Worm (Caenorhabditis elegans): ENCODE results near the gene F35G2.3.
A peak's percentile ranks its signal among the peaks of the same experiment; 100 is the strongest.

F35G2.3 gene

DNA sequence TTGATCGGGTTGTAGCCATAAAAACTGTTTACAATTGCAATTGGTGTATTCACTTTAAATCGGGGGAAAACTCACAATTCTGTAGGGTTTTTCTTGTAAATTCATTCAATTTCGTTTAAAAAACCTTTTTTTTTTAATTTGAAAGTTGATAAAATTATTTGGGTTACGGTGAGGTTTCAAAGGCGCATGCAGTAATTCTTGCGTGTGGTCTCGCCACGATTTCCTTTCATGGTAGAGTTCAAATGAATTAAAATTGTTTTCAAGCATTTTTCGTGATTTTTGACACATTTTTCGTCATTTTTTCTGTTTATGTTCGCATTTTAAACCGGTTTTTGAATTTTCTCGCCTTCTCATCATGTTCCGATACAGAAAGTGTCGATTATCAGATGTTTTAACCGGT lies 14.8 kb upstream of the F35G2.3 start:
- TF ChIP-seq mml-1 (tag; optimal IDR thresholded peaks at IDR 0.05) (no peak), nhr-28 (tag; optimal IDR thresholded peaks at IDR 0.05) (no peak), lin-39 (tag; optimal IDR thresholded peaks at IDR 0.05) (no peak), tbx-2 (tag; optimal IDR thresholded peaks at IDR 0.05) (no peak), elt-2 (tag; optimal IDR thresholded peaks at IDR 0.05) (no peak), nhr-43 (tag; optimal IDR thresholded peaks at IDR 0.05; ENCODE audit: poor library complexity, severe bottlenecking) (no peak), lsy-12 (tag; optimal IDR thresholded peaks at IDR 0.05) (no peak), ZK546.5 (tag; optimal IDR thresholded peaks at IDR 0.05) (no peak), R02D3.7 (tag; optimal IDR thresholded peaks at IDR 0.05) (no peak), mdl-1 (tag; optimal IDR thresholded peaks at IDR 0.05) (no peak)

DNA sequence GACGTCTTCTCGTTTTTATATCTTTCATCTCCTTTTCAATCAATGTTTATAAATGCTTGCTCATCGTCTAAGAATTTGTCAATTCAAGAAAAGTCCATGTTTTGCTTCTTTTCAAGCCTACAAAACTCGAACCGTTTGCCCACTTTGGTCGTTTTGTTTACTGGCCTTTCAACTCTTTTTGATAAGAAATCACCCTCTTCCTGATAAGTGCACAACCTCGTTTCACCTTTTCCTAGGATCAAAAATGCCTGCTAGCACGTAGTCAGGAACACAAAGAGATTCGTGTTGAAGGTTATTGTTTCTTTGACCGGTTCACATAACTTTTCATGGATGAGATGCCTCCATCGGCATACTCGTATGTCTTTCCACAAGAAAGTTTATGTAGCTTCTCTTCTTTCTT lies 12.8 kb upstream of the F35G2.3 start:
- TF ChIP-seq ztf-4 (tag; optimal IDR thresholded peaks at IDR 0.05): no peak
- peak; percentile 38 for TF ChIP-seq pqm-1 (tag; optimal IDR thresholded peaks at IDR 0.05)
- TF ChIP-seq elt-2 (tag; optimal IDR thresholded peaks at IDR 0.05): peak; percentile 65

- peak; percentile 15 for TF ChIP-seq jun-1 (tag; optimal IDR thresholded peaks at IDR 0.05)
- peak; percentile 87 for TF ChIP-seq elt-2 (tag; optimal IDR thresholded peaks at IDR 0.05)
- no peak for TF ChIP-seq lin-39 (tag; optimal IDR thresholded peaks at IDR 0.05)
- TF ChIP-seq pha-4 (tag; optimal IDR thresholded peaks at IDR 0.05): peak; percentile 86
- peak; percentile 87 for TF ChIP-seq pqm-1 (tag; optimal IDR thresholded peaks at IDR 0.05)
Observed at ce11 chrIV:12197679-12198078, 11.7 kb upstream of the F35G2.3 start.

DNA sequence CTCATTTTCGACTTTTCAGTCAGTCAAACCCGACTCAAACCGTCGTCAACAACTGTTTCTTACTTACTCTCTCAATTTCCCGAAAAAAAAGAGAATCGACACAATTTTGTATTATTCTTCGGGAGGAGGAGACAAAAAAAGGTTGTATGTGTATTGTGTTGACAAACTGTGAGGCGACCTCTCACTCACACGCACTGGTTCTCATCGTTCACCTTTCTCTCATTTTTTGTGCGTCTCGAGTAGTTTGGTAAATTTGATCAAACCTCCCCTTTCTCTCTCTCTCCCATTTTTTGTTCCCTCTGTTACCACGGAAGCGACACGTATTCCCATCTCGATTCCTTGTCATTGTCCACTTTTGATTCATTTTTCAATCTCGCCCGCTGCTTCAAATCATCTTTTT lies 10.6 kb upstream of the F35G2.3 start:
- TF ChIP-seq aly-2 (tag; optimal IDR thresholded peaks at IDR 0.05): no peak
- TF ChIP-seq pha-4 (tag; optimal IDR thresholded peaks at IDR 0.05): peak; percentile 95

DNA sequence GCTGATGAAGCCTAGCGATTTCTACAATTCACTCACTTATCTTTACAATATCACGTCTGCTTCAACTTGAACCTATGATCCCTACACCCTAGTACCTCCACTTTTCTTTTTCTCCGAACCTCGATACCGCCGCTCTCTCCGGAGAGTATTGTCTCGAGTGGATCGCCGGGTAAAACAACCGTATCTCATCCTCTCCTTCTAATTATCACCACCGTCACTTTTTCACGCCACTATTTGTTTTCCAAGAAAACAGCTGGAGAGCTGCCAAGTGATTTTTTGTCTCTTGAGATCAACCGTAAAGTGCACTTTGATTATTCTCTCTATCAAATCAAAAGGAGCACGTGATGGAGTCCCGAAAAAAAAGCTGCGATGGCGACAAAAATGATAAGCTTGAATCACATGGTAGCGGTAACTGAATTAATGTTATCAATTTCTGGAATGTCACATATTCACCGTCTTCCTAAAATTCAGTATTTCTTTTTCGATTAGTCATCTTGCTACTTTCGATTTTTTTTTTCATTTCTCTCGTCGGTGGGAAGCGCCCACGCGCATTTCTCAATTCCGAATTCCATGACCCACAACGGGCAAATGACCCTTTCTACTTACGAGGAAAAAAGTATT lies 9.8 kb upstream of the F35G2.3 start:
- no peak for TF ChIP-seq ztf-11 (tag; optimal IDR thresholded peaks at IDR 0.05)
- TF ChIP-seq eor-1 (tag; optimal IDR thresholded peaks at IDR 0.05): no peak
- TF ChIP-seq pha-4 (tag; optimal IDR thresholded peaks at IDR 0.05): peak; percentile 35
- TF ChIP-seq elt-2 (tag; optimal IDR thresholded peaks at IDR 0.05): peak; percentile 90
- TF ChIP-seq snpc-4 (tag; optimal IDR thresholded peaks at IDR 0.05): no peak
- peak; percentile 63 for TF ChIP-seq jun-1 (tag; optimal IDR thresholded peaks at IDR 0.05)
- peak; percentile 89 for TF ChIP-seq pqm-1 (tag; optimal IDR thresholded peaks at IDR 0.05)

DNA sequence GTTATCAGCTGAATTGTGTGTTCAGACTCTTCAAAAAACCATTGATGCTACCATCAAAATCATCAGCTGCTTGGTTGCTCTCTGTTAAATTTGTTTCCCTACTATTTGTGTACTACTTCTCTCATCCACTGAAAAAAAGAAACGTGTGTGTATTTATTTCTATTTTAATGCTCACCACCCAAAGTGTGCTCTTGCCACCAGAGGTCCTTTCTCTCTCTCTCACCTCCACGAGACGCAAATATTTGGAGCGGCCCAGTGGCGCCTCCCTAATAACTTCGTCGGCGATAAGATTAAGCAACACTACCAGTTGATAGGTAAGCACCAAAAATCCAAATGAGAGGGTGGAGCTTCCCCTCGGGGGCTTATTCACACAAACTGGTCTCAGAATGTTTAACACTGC lies 8.6 kb upstream of the F35G2.3 start:
- no peak for TF ChIP-seq fos-1 (tag; optimal IDR thresholded peaks at IDR 0.05)
- TF ChIP-seq elt-2 (tag; optimal IDR thresholded peaks at IDR 0.05): peak; percentile 2
- TF ChIP-seq pha-4 (tag; optimal IDR thresholded peaks at IDR 0.05): peak; percentile 79

DNA sequence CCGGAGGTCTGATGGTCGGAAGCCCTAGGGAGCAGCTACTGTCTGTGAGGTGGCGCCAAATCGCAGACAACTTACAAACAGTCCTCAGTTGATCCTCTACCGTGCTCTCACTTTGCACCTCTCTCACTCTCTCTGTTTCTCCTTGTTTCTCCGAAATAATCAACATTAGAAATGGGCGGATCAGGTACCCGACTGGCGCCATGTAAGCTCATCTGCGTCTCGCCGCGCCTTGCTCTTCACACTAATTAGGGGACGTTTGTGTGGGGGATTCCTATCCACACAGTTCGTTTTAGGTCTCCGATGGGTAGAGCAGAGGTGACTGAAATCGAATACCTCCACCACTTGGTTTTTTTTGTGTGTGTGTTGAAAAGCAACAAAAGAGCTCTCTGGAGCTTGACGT lies 7.4 kb upstream of the F35G2.3 start:
- TF ChIP-seq pha-4 (tag; optimal IDR thresholded peaks at IDR 0.05) (peak; percentile 73), nhr-23 (tag; optimal IDR thresholded peaks at IDR 0.05) (no peak)

- TF ChIP-seq pha-4 (tag; optimal IDR thresholded peaks at IDR 0.05) (peak; percentile 26), unc-39 (tag; optimal IDR thresholded peaks at IDR 0.05) (no peak)
Observed at ce11 chrIV:12202949-12203348, 6.5 kb upstream of the F35G2.3 start, which contains the start of gene F35G2.1. Gene F35G2.1 (plus strand): TSS chrIV:12203249.

- peak; percentile 85 for TF ChIP-seq pha-4 (tag; optimal IDR thresholded peaks at IDR 0.05)
- no peak for TF ChIP-seq lin-39 (tag; optimal IDR thresholded peaks at IDR 0.05)
Observed at ce11 chrIV:12203968-12204367, 5.5 kb upstream of the F35G2.3 start.

- no peak for TF ChIP-seq elt-1 (tag; optimal IDR thresholded peaks at IDR 0.05)
- no peak for TF ChIP-seq ceh-28 (tag; optimal IDR thresholded peaks at IDR 0.05)
- no peak for TF ChIP-seq sea-2 (GFP tag; optimal IDR thresholded peaks at IDR 0.05)
- TF ChIP-seq nhr-67 (tag; optimal IDR thresholded peaks at IDR 0.05): no peak
- TF ChIP-seq elt-2 (tag; optimal IDR thresholded peaks at IDR 0.05): no peak
- TF ChIP-seq ztf-11 (tag; optimal IDR thresholded peaks at IDR 0.05): no peak
- no peak for TF ChIP-seq nhr-25 (tag; optimal IDR thresholded peaks at IDR 0.05)
- no peak for TF ChIP-seq lsy-12 (tag; optimal IDR thresholded peaks at IDR 0.05)
- TF ChIP-seq daf-12 (tag; optimal IDR thresholded peaks at IDR 0.05): no peak
- no peak for TF ChIP-seq unc-62 (GFP tag; optimal IDR thresholded peaks at IDR 0.05)
- TF ChIP-seq mml-1 (tag; optimal IDR thresholded peaks at IDR 0.05): no peak
- no peak for TF ChIP-seq ceh-16 (tag; optimal IDR thresholded peaks at IDR 0.05)
- no peak for TF ChIP-seq ceh-82 (tag; optimal IDR thresholded peaks at IDR 0.05)
- no peak for TF ChIP-seq ceh-9 (tag; optimal IDR thresholded peaks at IDR 0.05)
- no peak for TF ChIP-seq nhr-28 (tag; optimal IDR thresholded peaks at IDR 0.05)
- TF ChIP-seq eor-1 (tag; optimal IDR thresholded peaks at IDR 0.05): no peak
- TF ChIP-seq hmg-11 (tag; optimal IDR thresholded peaks at IDR 0.05): no peak
- TF ChIP-seq skn-1 (tag; optimal IDR thresholded peaks at IDR 0.05): no peak
- TF ChIP-seq nhr-77 (tag; optimal IDR thresholded peaks at IDR 0.05): no peak
Observed at ce11 chrIV:12207454-12207853, 2.0 kb upstream of the F35G2.3 start.

Measured in whole organism, L3 larva.